Worm (Caenorhabditis elegans): ENCODE data around the gene C05D11.5.

Gene C05D11.5

ce11 chrIII:6361560-6361959 is 50.3 kb downstream of the C05D11.5 start:
- no peak for TF ChIP-seq flt-1 (GFP tag; IDR thresholded peaks at IDR 0.05)
- TF ChIP-seq med-1 (GFP tag; optimal IDR thresholded peaks at IDR 0.05; ENCODE audit: insufficient read depth), result no peak
- TF ChIP-seq ref-1 (GFP tag; conservative IDR thresholded peaks at IDR 0.05), result no peak
- TF ChIP-seq ztf-29 (GFP tag; IDR thresholded peaks at IDR 0.05), result no peak
- TF ChIP-seq T22C8.4 (GFP tag; IDR thresholded peaks at IDR 0.05), result no peak
- TF ChIP-seq tab-1 (GFP tag; IDR thresholded peaks at IDR 0.05), result no peak
- no peak for TF ChIP-seq cog-1 (tag; optimal IDR thresholded peaks at IDR 0.05)
- no peak for TF ChIP-seq ztf-23 (GFP tag; IDR thresholded peaks at IDR 0.05)
- no peak for TF ChIP-seq klf-2 (GFP tag; conservative IDR thresholded peaks at IDR 0.05)

DNA sequence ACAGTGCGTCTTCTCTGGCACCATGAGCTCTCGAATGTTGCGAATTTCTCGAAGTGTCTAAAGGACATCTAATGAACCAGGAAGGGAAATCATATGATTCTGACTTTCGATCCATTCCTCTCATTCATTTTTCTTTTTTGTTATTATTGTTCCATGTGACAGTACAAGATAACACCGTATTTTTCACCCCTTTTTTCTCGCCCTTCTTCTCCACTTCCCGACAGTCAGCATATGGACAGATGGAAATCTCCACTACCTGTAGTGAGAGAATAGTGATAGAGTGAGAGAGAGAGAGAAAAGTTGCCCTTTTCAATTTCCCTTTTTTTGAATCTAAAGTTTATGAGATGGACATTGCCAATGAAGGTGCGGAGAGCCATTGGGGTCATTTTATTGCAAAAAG is 51.0 kb downstream of the C05D11.5 start:
- TF ChIP-seq med-1 (GFP tag; optimal IDR thresholded peaks at IDR 0.05; ENCODE audit: insufficient read depth) (no peak), ztf-23 (GFP tag; IDR thresholded peaks at IDR 0.05) (no peak), flt-1 (GFP tag; IDR thresholded peaks at IDR 0.05) (no peak), ztf-29 (GFP tag; IDR thresholded peaks at IDR 0.05) (no peak), klf-2 (GFP tag; conservative IDR thresholded peaks at IDR 0.05) (no peak), tab-1 (GFP tag; IDR thresholded peaks at IDR 0.05) (no peak), cog-1 (tag; optimal IDR thresholded peaks at IDR 0.05) (no peak), ref-1 (GFP tag; conservative IDR thresholded peaks at IDR 0.05) (no peak), T22C8.4 (GFP tag; IDR thresholded peaks at IDR 0.05) (no peak)

- TF ChIP-seq klf-2 (GFP tag; conservative IDR thresholded peaks at IDR 0.05) (no peak), med-1 (GFP tag; optimal IDR thresholded peaks at IDR 0.05; ENCODE audit: insufficient read depth) (no peak), ztf-29 (GFP tag; IDR thresholded peaks at IDR 0.05) (no peak), cog-1 (tag; optimal IDR thresholded peaks at IDR 0.05) (no peak), ref-1 (GFP tag; conservative IDR thresholded peaks at IDR 0.05) (no peak), flt-1 (GFP tag; IDR thresholded peaks at IDR 0.05) (no peak), ztf-23 (GFP tag; IDR thresholded peaks at IDR 0.05) (no peak), tab-1 (GFP tag; IDR thresholded peaks at IDR 0.05) (no peak), T22C8.4 (GFP tag; IDR thresholded peaks at IDR 0.05) (no peak)
Observed at ce11 chrIII:6360114-6360513, 51.7 kb downstream of the C05D11.5 start.
